Fruit fly (Drosophila melanogaster) whole organism, embryonic: ENCODE results near the gene CG42538.

Experiments used
- Atf3 ChIP-seq: fragments of 200-800 bp; sonication (Bioruptor generic); optimal IDR thresholded peaks from 3 replicates; lab custom pipeline; 2016; ENCODE audit warnings: missing biosample characterization, missing genetic modification characterization
- Blimp-1 ChIP-seq: fragments of 200-800 bp; sonication (Bioruptor generic); optimal IDR thresholded peaks from 3 replicates; lab custom pipeline; 2018; ENCODE audit warnings: missing biosample characterization, missing genetic modification characterization, mild to moderate bottlenecking, moderate library complexity, missing genetic modification reagents
- CG10209 ChIP-seq: fragments of 200-800 bp; sonication (Bioruptor generic); optimal IDR thresholded peaks from 3 replicates; lab custom pipeline; 2017; ENCODE audit warnings: missing biosample characterization, mild to moderate bottlenecking, missing genetic modification characterization, missing genetic modification reagents
- CG10565 ChIP-seq: fragments of 200-800 bp; sonication (Bioruptor generic); optimal IDR thresholded peaks from 3 replicates; lab custom pipeline; 2016; ENCODE audit warnings: missing biosample characterization, mild to moderate bottlenecking, missing genetic modification characterization
- CG11723 ChIP-seq: fragments of 200-800 bp; sonication (Bioruptor generic); optimal IDR thresholded peaks from 2 replicates; lab custom pipeline; 2017; ENCODE audit warnings: missing biosample characterization, mild to moderate bottlenecking, missing genetic modification characterization
- CG12071 ChIP-seq: fragments of 200-800 bp; sonication (Bioruptor generic); optimal IDR thresholded peaks from 3 replicates; lab custom pipeline; 2018; ENCODE audit warnings: missing biosample characterization, mild to moderate bottlenecking, missing genetic modification characterization
- CG12104 ChIP-seq: fragments of 200-800 bp; sonication (Bioruptor generic); optimal IDR thresholded peaks from 3 replicates; lab custom pipeline; 2016; ENCODE audit warnings: missing biosample characterization, missing genetic modification characterization
- CG12155 ChIP-seq: fragments of 200-800 bp; sonication (Bioruptor generic); optimal IDR thresholded peaks from 3 replicates; lab custom pipeline; 2016; ENCODE audit warnings: missing biosample characterization, missing genetic modification characterization
- CG12219 ChIP-seq: fragments of 200-800 bp; sonication (Bioruptor generic); optimal IDR thresholded peaks from 3 replicates; lab custom pipeline; 2018; ENCODE audit warnings: missing biosample characterization, mild to moderate bottlenecking, missing genetic modification characterization
- CG14710 ChIP-seq: fragments of 200-800 bp; sonication (Bioruptor generic); optimal IDR thresholded peaks from 3 replicates; lab custom pipeline; 2019; ENCODE audit warnings: missing biosample characterization, mild to moderate bottlenecking, missing genetic modification characterization, moderate library complexity
- CG14965 ChIP-seq: fragments of 200-800 bp; sonication (Bioruptor generic); optimal IDR thresholded peaks from 2 replicates; lab custom pipeline; 2016; ENCODE audit warnings: missing biosample characterization, missing genetic modification characterization, borderline replicate concordance
- CG15269 ChIP-seq: fragments of 200-800 bp; sonication (Bioruptor generic); optimal IDR thresholded peaks from 2 replicates; lab custom pipeline; 2018; ENCODE audit warnings: missing biosample characterization, mild to moderate bottlenecking, missing genetic modification characterization, moderate library complexity
- CG2889 ChIP-seq: fragments of 200-800 bp; sonication (Bioruptor generic); IDR thresholded peaks from 3 replicates; pipeline ENCODE4 v1.3.6; 2022; ENCODE audit warnings: missing biosample characterization, missing genetic modification characterization
- CG3281 ChIP-seq: fragments of 200-800 bp; sonication (Bioruptor generic); optimal IDR thresholded peaks from 3 replicates; lab custom pipeline; 2017; ENCODE audit warnings: missing biosample characterization, mild to moderate bottlenecking, missing genetic modification characterization
- CG5245 ChIP-seq: fragments of 200-800 bp; sonication (Bioruptor generic); optimal IDR thresholded peaks from 3 replicates; lab custom pipeline; 2016; ENCODE audit warnings: missing biosample characterization, missing genetic modification characterization
- CG6854 ChIP-seq: fragments of 200-800 bp; sonication (Bioruptor generic); optimal IDR thresholded peaks from 3 replicates; lab custom pipeline; 2017; ENCODE audit warnings: missing biosample characterization, mild to moderate bottlenecking, missing genetic modification characterization
- CG7556 ChIP-seq: fragments of 200-800 bp; sonication (Bioruptor generic); optimal IDR thresholded peaks from 2 replicates; lab custom pipeline; 2017; ENCODE audit warnings: missing biosample characterization, mild to moderate bottlenecking, missing genetic modification characterization
- CG7987 ChIP-seq: fragments of 200-800 bp; sonication (Bioruptor generic); optimal IDR thresholded peaks from 2 replicates; lab custom pipeline; 2018; ENCODE audit warnings: missing biosample characterization, mild to moderate bottlenecking, missing genetic modification characterization, moderate library complexity
- CG9727 ChIP-seq: fragments of 200-800 bp; sonication (Bioruptor generic); optimal IDR thresholded peaks from 3 replicates; lab custom pipeline; 2017; ENCODE audit warnings: missing biosample characterization, mild to moderate bottlenecking, missing genetic modification characterization
- CrebB ChIP-seq: fragments of 200-800 bp; sonication (Bioruptor generic); optimal IDR thresholded peaks from 3 replicates; lab custom pipeline; 2018; ENCODE audit warnings: missing biosample characterization, mild to moderate bottlenecking, missing genetic modification characterization
- D19A ChIP-seq: fragments of 200-800 bp; optimal IDR thresholded peaks from 3 replicates; lab custom pipeline; 2019; ENCODE audit warnings: missing biosample characterization, mild to moderate bottlenecking, missing genetic modification characterization, moderate library complexity
- Dref ChIP-seq: fragments of 200-800 bp; sonication (Bioruptor generic); IDR thresholded peaks from 2 replicates; pipeline ENCODE4 v1.3.6; 2022; ENCODE audit warnings: missing biosample characterization, missing genetic modification characterization
- HHEX ChIP-seq: fragments of 200-800 bp; sonication (Bioruptor generic); optimal IDR thresholded peaks from 3 replicates; lab custom pipeline; 2017; ENCODE audit warnings: missing biosample characterization, mild to moderate bottlenecking, missing genetic modification characterization, missing genetic modification reagents
- HLH3B ChIP-seq: fragments of 200-800 bp; sonication (Bioruptor generic); IDR thresholded peaks from 2 replicates; pipeline ENCODE4 v1.3.6; 2022; ENCODE audit warnings: missing biosample characterization, missing genetic modification characterization
- Hmr ChIP-seq: fragments of 200-800 bp; sonication (Bioruptor generic); optimal IDR thresholded peaks from 3 replicates; lab custom pipeline; 2017; ENCODE audit warnings: mild to moderate bottlenecking, missing biosample characterization, missing genetic modification reagents, missing genetic modification characterization
- Lpt ChIP-seq: fragments of >200 bp; optimal IDR thresholded peaks from 2 replicates; lab custom pipeline; 2018; ENCODE audit warnings: missing biosample characterization, missing genetic modification characterization
- MTF-1 ChIP-seq: fragments of 200-800 bp; sonication (Bioruptor generic); optimal IDR thresholded peaks from 2 replicates; lab custom pipeline; 2018; ENCODE audit warnings: missing biosample characterization, mild to moderate bottlenecking, missing genetic modification characterization, borderline replicate concordance
- NC2α ChIP-seq: fragments of 200-800 bp; sonication (Bioruptor generic); optimal IDR thresholded peaks from 2 replicates; lab custom pipeline; 2016; ENCODE audit warnings: missing biosample characterization, missing genetic modification characterization
- Oaz ChIP-seq: fragments of 200-800 bp; sonication (Bioruptor generic); IDR thresholded peaks from 2 replicates; pipeline ENCODE4 v1.3.6; 2022; ENCODE audit warnings: missing biosample characterization, missing genetic modification characterization
- Oli ChIP-seq: fragments of 200-800 bp; sonication (Bioruptor generic); optimal IDR thresholded peaks from 2 replicates; lab custom pipeline; 2018; ENCODE audit warnings: missing biosample characterization, mild to moderate bottlenecking, missing genetic modification characterization, moderate library complexity
- Pdp1 ChIP-seq, 2 experiments: fragments of 200-800 bp; sonication (Bioruptor generic); optimal IDR thresholded peaks; 3 replicates each; lab custom pipeline; 2016; ENCODE audit warnings: missing biosample characterization in 2 of 2, missing genetic modification characterization in 2 of 2, mild to moderate bottlenecking in 1 of 2, moderate library complexity in 1 of 2
- caup ChIP-seq: fragments of 200-800 bp; sonication (Bioruptor generic); optimal IDR thresholded peaks from 3 replicates; lab custom pipeline; 2017; ENCODE audit warnings: missing biosample characterization, mild to moderate bottlenecking, missing genetic modification characterization, moderate library complexity; ENCODE audit not compliant: severe bottlenecking
- chn ChIP-seq: fragments of 200-800 bp; sonication (Bioruptor generic); optimal IDR thresholded peaks from 2 replicates; lab custom pipeline; 2016; ENCODE audit warnings: missing biosample characterization, missing genetic modification characterization
- disco-r ChIP-seq: fragments of 200-800 bp; sonication (Bioruptor generic); optimal IDR thresholded peaks from 2 replicates; lab custom pipeline; 2016; ENCODE audit warnings: missing biosample characterization, missing genetic modification characterization
- emc ChIP-seq: fragments of 200-800 bp; sonication (Bioruptor generic); optimal IDR thresholded peaks from 2 replicates; lab custom pipeline; 2016; ENCODE audit warnings: missing biosample characterization, missing genetic modification characterization
- exex ChIP-seq: fragments of 200-800 bp; sonication (Bioruptor generic); optimal IDR thresholded peaks from 4 replicates; lab custom pipeline; 2018; ENCODE audit warnings: missing biosample characterization, mild to moderate bottlenecking, missing genetic modification characterization, moderate library complexity
- fd96Cb ChIP-seq: fragments of 200-800 bp; sonication (Bioruptor generic); optimal IDR thresholded peaks from 2 replicates; lab custom pipeline; 2018; ENCODE audit warnings: missing biosample characterization, mild to moderate bottlenecking, missing genetic modification characterization, moderate library complexity
- ham ChIP-seq: fragments of 200-800 bp; sonication (Bioruptor generic); IDR thresholded peaks from 2 replicates; pipeline ENCODE4 v1.3.6; 2022; ENCODE audit warnings: missing biosample characterization, missing genetic modification characterization
- jigr1 ChIP-seq: fragments of 200-800 bp; sonication (Bioruptor generic); IDR thresholded peaks from 3 replicates; pipeline ENCODE4 v1.3.6; 2022; ENCODE audit warnings: missing biosample characterization, missing genetic modification characterization
- kni ChIP-seq: fragments of 200-800 bp; sonication (Bioruptor generic); optimal IDR thresholded peaks from 3 replicates; lab custom pipeline; 2017; ENCODE audit warnings: mild to moderate bottlenecking, missing biosample characterization, missing genetic modification reagents, missing genetic modification characterization
- lbe ChIP-seq: fragments of 200-800 bp; sonication (Bioruptor generic); optimal IDR thresholded peaks from 2 replicates; lab custom pipeline; 2016; ENCODE audit warnings: missing biosample characterization, mild to moderate bottlenecking, missing genetic modification characterization
- peb ChIP-seq: fragments of 200-800 bp; sonication (Bioruptor generic); IDR thresholded peaks from 2 replicates; pipeline ENCODE4 v1.3.6; 2022; ENCODE audit warnings: missing biosample characterization, missing genetic modification characterization
- pfk ChIP-seq: fragments of 200-800 bp; sonication (Bioruptor generic); optimal IDR thresholded peaks from 2 replicates; lab custom pipeline; 2018; ENCODE audit warnings: missing biosample characterization, mild to moderate bottlenecking, missing genetic modification characterization, moderate library complexity
- ro ChIP-seq: fragments of 200-800 bp; sonication (Bioruptor generic); IDR thresholded peaks from 2 replicates; pipeline ENCODE4 v1.3.6; 2022; ENCODE audit warnings: missing biosample characterization, missing genetic modification characterization
- slbo ChIP-seq: fragments of 200-800 bp; sonication (Bioruptor generic); IDR thresholded peaks from 2 replicates; pipeline ENCODE4 v1.3.6; 2022; ENCODE audit warnings: missing biosample characterization, missing genetic modification characterization
- slou ChIP-seq: fragments of 200-800 bp; sonication (Bioruptor generic); optimal IDR thresholded peaks from 3 replicates; lab custom pipeline; 2016; ENCODE audit warnings: missing biosample characterization, missing genetic modification characterization
- sr ChIP-seq: fragments of 200-800 bp; sonication (Bioruptor generic); IDR thresholded peaks from 3 replicates; pipeline ENCODE4 v1.3.6; 2022; ENCODE audit warnings: missing biosample characterization, missing genetic modification characterization
- z ChIP-seq: fragments of 200-800 bp; sonication (Bioruptor generic); IDR thresholded peaks from 3 replicates; pipeline ENCODE4 v1.3.6; 2022; ENCODE audit warnings: missing biosample characterization, missing genetic modification characterization
- zen2 ChIP-seq: fragments of 200-800 bp; sonication (Bioruptor generic); IDR thresholded peaks from 3 replicates; pipeline ENCODE4 v1.3.6; 2022; ENCODE audit warnings: missing biosample characterization, missing genetic modification characterization; ENCODE audit not compliant: partially characterized antibody
- zfh2 ChIP-seq: fragments of 200-800 bp; sonication (Bioruptor generic); optimal IDR thresholded peaks from 2 replicates; lab custom pipeline; 2016; ENCODE audit warnings: missing biosample characterization, missing genetic modification characterization

The CG42538 gene

DNA sequence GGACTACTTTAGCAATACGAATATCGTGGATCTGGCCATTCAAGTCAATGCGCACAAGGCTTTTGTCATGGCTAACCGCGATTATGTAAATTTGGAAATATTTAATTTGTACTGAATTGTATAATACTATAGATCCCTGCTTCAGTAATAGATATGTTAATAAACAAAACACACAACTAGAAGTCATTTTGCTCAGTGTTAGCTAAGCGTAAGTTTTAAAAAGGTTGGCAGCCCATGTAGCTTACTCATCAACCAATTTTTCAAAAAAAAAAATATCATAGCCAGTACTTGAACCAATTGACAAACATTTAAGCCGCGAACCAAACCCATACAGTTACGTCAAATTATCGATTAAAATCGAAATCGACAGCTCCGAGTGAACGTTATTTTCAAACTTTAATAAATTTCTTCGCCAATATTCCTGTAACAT, 2.7 kb downstream of the CG42538 start (continued):
- TF ChIP-seq disco-r (GFP tag; lab: Kevin White, UChicago), result no peak
- TF ChIP-seq HHEX (GFP tag; lab: Kevin White, UChicago), result peak; percentile 75
- TF ChIP-seq peb (GFP tag; lab: Robert Waterston, UW), result peak; percentile 51; the same call in 1 of the 2 replicates
- TF ChIP-seq CG12104 (GFP tag; lab: Kevin White, UChicago), result peak; percentile 56
- TF ChIP-seq caup, result peak; percentile 83
- TF ChIP-seq CG10209 (GFP tag; lab: Kevin White, UChicago), result peak; percentile 71
- peak; percentile 80 to 86 for TF ChIP-seq Pdp1 (GFP tag; optimal IDR thresholded peaks at IDR 0.05; lab: Kevin White, UChicago)
- peak; percentile 71 for TF ChIP-seq CG7556
- TF ChIP-seq lbe, result peak; percentile 18
- TF ChIP-seq CG9727 (GFP tag; lab: Kevin White, UChicago), result peak; percentile 66
- TF ChIP-seq ro (GFP tag; lab: Robert Waterston, UW), result no peak
- TF ChIP-seq Atf3, result peak; percentile 64
- no peak for TF ChIP-seq exex (tag; lab: Kevin White, UChicago)
- peak; percentile 48 for TF ChIP-seq NC2α (GFP tag; lab: Kevin White, UChicago)
- peak; percentile 66 for TF ChIP-seq chn (GFP tag; lab: Kevin White, UChicago)
- no peak for TF ChIP-seq ham (GFP tag; lab: Robert Waterston, UW)
- TF ChIP-seq CG15269 (tag; lab: Kevin White, UChicago), result peak; percentile 80
- peak; percentile 62 for TF ChIP-seq zfh2 (GFP tag; lab: Kevin White, UChicago)
- TF ChIP-seq CG10565 (GFP tag; lab: Kevin White, UChicago), result peak; percentile 65
- TF ChIP-seq D19A (tag; lab: Kevin White, UChicago), result peak; percentile 37
- TF ChIP-seq CG6854 (GFP tag; lab: Kevin White, UChicago), result peak; percentile 79
- TF ChIP-seq CrebB (tag; lab: Kevin White, UChicago), result peak; percentile 86
- peak; percentile 54 for TF ChIP-seq fd96Cb (tag; lab: Kevin White, UChicago)
- no peak for TF ChIP-seq Lpt (GFP tag; lab: Kevin White, UChicago)
- no peak for TF ChIP-seq sr
- TF ChIP-seq CG14710 (tag; lab: Kevin White, UChicago), result peak; percentile 90
- peak; percentile 70 for TF ChIP-seq Blimp-1 (GFP tag; lab: Kevin White, UChicago)
- TF ChIP-seq CG11723 (GFP tag; lab: Kevin White, UChicago), result peak; percentile 45
- no peak for TF ChIP-seq pfk (GFP tag; lab: Kevin White, UChicago)
- peak; percentile 91 for TF ChIP-seq slbo
- TF ChIP-seq z (GFP tag; lab: Robert Waterston, UW), result no peak
- peak; percentile 66 for TF ChIP-seq Oli (tag; lab: Kevin White, UChicago)
- TF ChIP-seq Dref (GFP tag; lab: Robert Waterston, UW), result peak; percentile 95
- TF ChIP-seq HLH3B (GFP tag; lab: Robert Waterston, UW), result peak; percentile 69
- TF ChIP-seq CG14965 (GFP tag; lab: Kevin White, UChicago), result no peak
- TF ChIP-seq Oaz (GFP tag; lab: Robert Waterston, UW), result peak; percentile 63
- TF ChIP-seq CG3281, result peak; percentile 81
- TF ChIP-seq CG2889 (GFP tag; lab: Robert Waterston, UW), result peak; percentile 69; the same call in 2 of the 3 replicates
- no peak for TF ChIP-seq zen2 (GFP tag; lab: Robert Waterston, UW)
- TF ChIP-seq CG12155 (GFP tag; lab: Kevin White, UChicago), result peak; percentile 75
- no peak for TF ChIP-seq kni
- no peak for TF ChIP-seq MTF-1 (GFP tag; lab: Kevin White, UChicago)
- peak; percentile 93 for TF ChIP-seq Hmr (GFP tag; lab: Kevin White, UChicago)
- TF ChIP-seq CG7987 (GFP tag; lab: Kevin White, UChicago), result peak; percentile 62
- peak; percentile 81 for TF ChIP-seq CG12219 (GFP tag; lab: Kevin White, UChicago)
- peak; percentile 48 for TF ChIP-seq emc (GFP tag; lab: Kevin White, UChicago)
- TF ChIP-seq slou, result peak; percentile 67
- TF ChIP-seq CG12071 (GFP tag; lab: Kevin White, UChicago), result peak; percentile 81
- peak; percentile 59 for TF ChIP-seq CG5245 (GFP tag; lab: Kevin White, UChicago)
- 0 out of 3 replicates have a peak, but pooled peaks have one; percentile 34 for TF ChIP-seq jigr1 (GFP tag; lab: Robert Waterston, UW)
